Worm (Caenorhabditis elegans) whole organism, L2 larva: ENCODE measurements around the gene lido-8.
A peak's percentile ranks its signal among the peaks of the same experiment; 100 is the strongest.

ENCODE experiments used
- C34F6.9 ChIP-seq: fragments of 150-350 bp; optimal IDR thresholded peaks from 2 replicates; lab custom pipeline; 2014; ENCODE audit warnings: missing biosample characterization, missing genetic modification characterization
- F13H6.1 ChIP-seq: sonication (generic microtip); optimal IDR thresholded peaks from 2 replicates; lab custom pipeline; 2016; ENCODE audit warnings: missing genetic modification characterization, missing compliant biosample characterization
- R02D3.7 ChIP-seq: fragments of 150-350 bp; optimal IDR thresholded peaks from 2 replicates; lab custom pipeline; 2014; ENCODE audit warnings: missing biosample characterization, missing genetic modification characterization
- Y55F3AM.14 ChIP-seq: fragments of 200-800 bp; sonication (Bioruptor generic); optimal IDR thresholded peaks from 2 replicates; lab custom pipeline; 2018; ENCODE audit warnings: mild to moderate bottlenecking, missing genetic modification characterization, missing compliant biosample characterization
- ZK546.5 ChIP-seq: sonication (generic microtip); optimal IDR thresholded peaks from 2 replicates; lab custom pipeline; 2017; ENCODE audit warnings: missing biosample characterization, missing genetic modification characterization
- alr-1 ChIP-seq: fragments of 150-350 bp; optimal IDR thresholded peaks from 2 replicates; lab custom pipeline; 2014; ENCODE audit warnings: missing biosample characterization, missing genetic modification characterization
- aly-2 ChIP-seq: fragments of 150-350 bp; optimal IDR thresholded peaks from 2 replicates; lab custom pipeline; 2014; ENCODE audit warnings: missing biosample characterization, missing genetic modification characterization
- ama-1 ChIP-seq: fragments of 150-350 bp; optimal IDR thresholded peaks from 2 replicates; lab custom pipeline; 2018; ENCODE audit warnings: inconsistent platforms
- blmp-1 ChIP-seq: sonication (generic microtip); optimal IDR thresholded peaks from 2 replicates; lab custom pipeline; 2017; ENCODE audit warnings: missing genetic modification characterization, mild to moderate bottlenecking, missing compliant biosample characterization, antibody characterized with exemption, moderate library complexity; ENCODE audit not compliant: insufficient read depth
- ceh-16 ChIP-seq: fragments of 150-350 bp; optimal IDR thresholded peaks from 2 replicates; lab custom pipeline; 2014; ENCODE audit warnings: missing biosample characterization, missing genetic modification characterization
- ceh-82 ChIP-seq: fragments of 150-350 bp; optimal IDR thresholded peaks from 2 replicates; lab custom pipeline; 2014; ENCODE audit warnings: missing biosample characterization, missing genetic modification characterization
- crh-2 ChIP-seq: sonication (generic microtip); optimal IDR thresholded peaks from 2 replicates; lab custom pipeline; 2017; ENCODE audit warnings: missing biosample characterization, missing genetic modification characterization
- dmd-4 ChIP-seq: sonication (generic microtip); optimal IDR thresholded peaks from 2 replicates; lab custom pipeline; 2017; ENCODE audit warnings: missing biosample characterization, missing genetic modification characterization
- egl-27 ChIP-seq: sonication (generic microtip); optimal IDR thresholded peaks from 3 replicates; lab custom pipeline; 2017; ENCODE audit warnings: missing biosample characterization, missing genetic modification reagents, missing genetic modification characterization
- elt-3 ChIP-seq: sonication (generic microtip); optimal IDR thresholded peaks from 2 replicates; lab custom pipeline; 2017; ENCODE audit warnings: missing biosample characterization, missing genetic modification characterization
- fos-1 ChIP-seq: fragments of 150-350 bp; optimal IDR thresholded peaks from 2 replicates; lab custom pipeline; 2014; ENCODE audit warnings: missing biosample characterization, missing genetic modification characterization
- gmeb-1 ChIP-seq: fragments of 150-350 bp; optimal IDR thresholded peaks from 2 replicates; lab custom pipeline; 2014; ENCODE audit warnings: missing biosample characterization, missing genetic modification characterization
- lin-11 ChIP-seq: fragments of 150-350 bp; sonication (generic microtip); optimal IDR thresholded peaks from 2 replicates; lab custom pipeline; 2014; ENCODE audit warnings: missing biosample characterization, missing genetic modification characterization, inconsistent platforms, mixed read lengths
- lin-13 ChIP-seq: fragments of 150-350 bp; optimal IDR thresholded peaks from 2 replicates; lab custom pipeline; 2014; ENCODE audit warnings: missing biosample characterization, missing genetic modification reagents, missing genetic modification characterization
- lin-39 ChIP-seq: fragments of 150-350 bp; optimal IDR thresholded peaks from 2 replicates; lab custom pipeline; 2014; ENCODE audit warnings: missing biosample characterization, missing genetic modification reagents, missing genetic modification characterization
- lsy-2 ChIP-seq, 2 experiments: fragments of 150-350 bp in 1 of 2; sonication (generic microtip) in 1 of 2; optimal IDR thresholded peaks; 2 replicates each; lab custom pipeline; 2014 to 2017; ENCODE audit warnings: missing biosample characterization in 2 of 2, missing genetic modification characterization in 2 of 2
- mab-5 ChIP-seq: fragments of 150-350 bp; optimal IDR thresholded peaks from 2 replicates; lab custom pipeline; 2014; ENCODE audit warnings: missing biosample characterization, missing genetic modification characterization
- mbf-1 ChIP-seq: sonication (generic microtip); optimal IDR thresholded peaks from 2 replicates; lab custom pipeline; 2017; ENCODE audit warnings: missing biosample characterization, missing genetic modification characterization
- mdl-1 ChIP-seq, 2 experiments: fragments of 150-350 bp in 1 of 2; sonication (generic microtip) in 1 of 2; optimal IDR thresholded peaks; 2 replicates each; lab custom pipeline; 2017; ENCODE audit warnings: missing biosample characterization in 2 of 2, missing genetic modification characterization in 2 of 2
- nhr-10 ChIP-seq: sonication (generic microtip); optimal IDR thresholded peaks from 2 replicates; lab custom pipeline; 2017; ENCODE audit warnings: missing biosample characterization, missing genetic modification characterization
- nhr-12 ChIP-seq: fragments of 150-350 bp; optimal IDR thresholded peaks from 2 replicates; lab custom pipeline; 2014; ENCODE audit warnings: missing biosample characterization, missing genetic modification characterization
- nhr-129 ChIP-seq: fragments of 150-350 bp; optimal IDR thresholded peaks from 2 replicates; lab custom pipeline; 2014; ENCODE audit warnings: missing biosample characterization, missing genetic modification characterization
- nhr-21 ChIP-seq: fragments of 150-350 bp; optimal IDR thresholded peaks from 2 replicates; lab custom pipeline; 2014; ENCODE audit warnings: missing biosample characterization, missing genetic modification characterization
- nhr-23 ChIP-seq: fragments of 150-350 bp; optimal IDR thresholded peaks from 2 replicates; lab custom pipeline; 2014; ENCODE audit warnings: missing biosample characterization, missing genetic modification reagents, missing genetic modification characterization
- nhr-237 ChIP-seq: fragments of 150-350 bp; optimal IDR thresholded peaks from 2 replicates; lab custom pipeline; 2014; ENCODE audit warnings: missing biosample characterization, missing genetic modification characterization
- nhr-25 ChIP-seq: fragments of 150-350 bp; sonication (generic microtip); optimal IDR thresholded peaks from 3 replicates; lab custom pipeline; 2014; ENCODE audit warnings: missing biosample characterization, missing genetic modification characterization
- nhr-77 ChIP-seq: fragments of 150-350 bp; optimal IDR thresholded peaks from 2 replicates; lab custom pipeline; 2014; ENCODE audit warnings: missing biosample characterization, missing genetic modification characterization
- peb-1 ChIP-seq: fragments of 150-350 bp; optimal IDR thresholded peaks from 2 replicates; lab custom pipeline; 2014; ENCODE audit warnings: missing biosample characterization, missing genetic modification characterization
- sem-4 ChIP-seq: fragments of 150-350 bp; optimal IDR thresholded peaks from 2 replicates; lab custom pipeline; 2014; ENCODE audit warnings: missing biosample characterization, missing genetic modification reagents, missing genetic modification characterization
- skn-1 ChIP-seq: sonication (generic microtip); optimal IDR thresholded peaks from 2 replicates; lab custom pipeline; 2017; ENCODE audit warnings: missing biosample characterization, missing genetic modification characterization
- sma-3 ChIP-seq: sonication (generic microtip); optimal IDR thresholded peaks from 2 replicates; lab custom pipeline; 2016; ENCODE audit warnings: missing genetic modification reagents, missing genetic modification characterization, missing compliant biosample characterization
- sma-9 ChIP-seq, 2 experiments: fragments of 150-350 bp in 1 of 2; sonication (generic microtip) in 1 of 2; optimal IDR thresholded peaks; 2 replicates each; lab custom pipeline; 2014 to 2016; ENCODE audit warnings: missing genetic modification characterization in 2 of 2, mild to moderate bottlenecking in 1 of 2, missing biosample characterization in 1 of 2, missing compliant biosample characterization in 1 of 2, missing genetic modification reagents in 1 of 2, moderate library complexity in 1 of 2
- unc-39 ChIP-seq: fragments of 150-350 bp; optimal IDR thresholded peaks from 2 replicates; lab custom pipeline; 2014; ENCODE audit warnings: missing biosample characterization, missing genetic modification characterization
- unc-55 ChIP-seq: fragments of 150-350 bp; sonication (generic microtip); optimal IDR thresholded peaks from 3 replicates; lab custom pipeline; 2014; ENCODE audit warnings: missing biosample characterization, missing genetic modification reagents, missing genetic modification characterization
- unc-62 ChIP-seq: fragments of 150-350 bp; optimal IDR thresholded peaks from 2 replicates; lab custom pipeline; 2014; ENCODE audit warnings: missing biosample characterization, missing genetic modification reagents, missing genetic modification characterization
- zag-1 ChIP-seq: fragments of 150-350 bp; optimal IDR thresholded peaks from 2 replicates; lab custom pipeline; 2014; ENCODE audit warnings: missing biosample characterization, missing genetic modification characterization
- ztf-1 ChIP-seq: fragments of 200-800 bp; sonication (Bioruptor generic); conservative IDR thresholded peaks from 2 replicates; pipeline ENCODE4 v1.3.6; 2022; ENCODE audit warnings: missing genetic modification characterization, missing compliant biosample characterization
- ztf-11 ChIP-seq: sonication (generic microtip); optimal IDR thresholded peaks from 2 replicates; lab custom pipeline; 2017; ENCODE audit warnings: missing biosample characterization, missing genetic modification characterization
- ztf-4 ChIP-seq: fragments of 150-350 bp; optimal IDR thresholded peaks from 2 replicates; lab custom pipeline; 2014; ENCODE audit warnings: missing biosample characterization, missing genetic modification characterization

Gene lido-8

ce11 chrII:2975561-2976230 is 21.1 kb upstream of the lido-8 start:
- TF ChIP-seq unc-39 (tag; lab: Kevin White, UChicago): no peak
- no peak for TF ChIP-seq R02D3.7 (tag; lab: Kevin White, UChicago)
- TF ChIP-seq zag-1 (tag; lab: Kevin White, UChicago): no peak
- TF ChIP-seq nhr-12: no peak
- peak; percentile 69 for TF ChIP-seq fos-1 (tag; lab: Kevin White, UChicago)
- peak; percentile 68 for TF ChIP-seq crh-2 (tag; lab: Kevin White, UChicago)
- TF ChIP-seq sma-9 (GFP tag; optimal IDR thresholded peaks at IDR 0.05; lab: Kevin White, UChicago): peak; percentile 44
- no peak for TF ChIP-seq sma-9 (tag; optimal IDR thresholded peaks at IDR 0.05; lab: Kevin White, UChicago)
- TF ChIP-seq nhr-77: no peak
- TF ChIP-seq lin-39 (tag; lab: Kevin White, UChicago): no peak
- no peak for TF ChIP-seq unc-62
- TF ChIP-seq ceh-82 (tag; lab: Kevin White, UChicago): no peak
- TF ChIP-seq mab-5 (tag; lab: Kevin White, UChicago): no peak
- no peak for TF ChIP-seq F13H6.1 (tag; lab: Kevin White, UChicago)
- TF ChIP-seq sem-4 (tag; lab: Kevin White, UChicago): no peak
- no peak for TF ChIP-seq nhr-237 (tag; lab: Kevin White, UChicago)
- no peak for TF ChIP-seq nhr-10 (tag; lab: Kevin White, UChicago)
- no peak for TF ChIP-seq Y55F3AM.14 (GFP tag; lab: Kevin White, UChicago)
- no peak for TF ChIP-seq alr-1 (tag; lab: Kevin White, UChicago)
- TF ChIP-seq egl-27 (tag; lab: Kevin White, UChicago): no peak
- TF ChIP-seq blmp-1 (tag; lab: Kevin White, UChicago): no peak
- TF ChIP-seq lsy-2 (tag; optimal IDR thresholded peaks at IDR 0.05; lab: Kevin White, UChicago): peak in 1 of 2 experiments; percentile 24
- TF ChIP-seq mbf-1 (tag; lab: Kevin White, UChicago): no peak
- no peak for TF ChIP-seq ztf-1 (GFP tag; lab: Robert Waterston, UW)
- TF ChIP-seq mdl-1 (tag; optimal IDR thresholded peaks at IDR 0.05; lab: Kevin White, UChicago): peak in 1 of 2 experiments; percentile 3
- no peak for TF ChIP-seq peb-1 (tag; lab: Kevin White, UChicago)
- peak; percentile 35 for TF ChIP-seq gmeb-1 (tag; lab: Kevin White, UChicago)
- no peak for TF ChIP-seq ztf-4
- TF ChIP-seq nhr-129 (tag; lab: Kevin White, UChicago): no peak
- TF ChIP-seq sma-3 (GFP tag; lab: Kevin White, UChicago): no peak
- no peak for TF ChIP-seq elt-3 (tag; lab: Kevin White, UChicago)
- TF ChIP-seq lin-13: no peak
- no peak for TF ChIP-seq dmd-4
- no peak for TF ChIP-seq nhr-23
- no peak for TF ChIP-seq nhr-21
- TF ChIP-seq nhr-25: peak; percentile 66
- TF ChIP-seq ZK546.5 (tag; lab: Kevin White, UChicago): no peak
- no peak for TF ChIP-seq ama-1 (lab: Kevin White, UChicago)
- no peak for TF ChIP-seq skn-1 (tag; lab: Kevin White, UChicago)

DNA sequence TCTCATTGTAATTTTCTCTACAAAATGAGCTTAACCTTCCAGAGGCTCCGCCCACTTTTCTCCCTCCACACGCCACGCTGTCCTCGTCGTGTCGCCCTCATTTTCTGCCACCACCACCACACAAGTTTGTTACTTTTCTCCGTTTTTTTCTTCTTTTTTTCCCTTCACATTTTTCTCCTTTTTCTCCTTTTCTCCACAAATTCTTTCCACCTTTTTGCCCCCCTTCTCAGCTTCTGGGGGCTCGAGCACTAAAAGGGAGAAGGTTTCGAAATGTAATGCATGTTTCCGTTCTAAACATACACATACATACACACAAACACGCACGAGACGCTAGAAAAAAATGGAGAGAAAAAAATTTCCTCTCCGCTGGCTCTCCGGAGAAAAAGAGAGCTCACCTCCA is 20.2 kb upstream of the lido-8 start, which contains the start of gene nhr-88:
Gene nhr-88 (plus strand): TSS at position 43 of the 400 bp plus-strand sequence.
- TF ChIP-seq ceh-16 (tag; lab: Kevin White, UChicago) (no peak), unc-62 (no peak), aly-2 (tag; lab: Kevin White, UChicago) (no peak), gmeb-1 (tag; lab: Kevin White, UChicago) (no peak), alr-1 (tag; lab: Kevin White, UChicago) (no peak), blmp-1 (tag; lab: Kevin White, UChicago) (no peak), sma-9 (GFP tag; optimal IDR thresholded peaks at IDR 0.05; lab: Kevin White, UChicago) (peak; percentile 31), sma-9 (tag; optimal IDR thresholded peaks at IDR 0.05; lab: Kevin White, UChicago) (no peak), peb-1 (tag; lab: Kevin White, UChicago) (no peak), zag-1 (tag; lab: Kevin White, UChicago) (peak; percentile 56), ztf-4 (no peak), egl-27 (tag; lab: Kevin White, UChicago) (peak; percentile 11), lin-13 (no peak), mab-5 (tag; lab: Kevin White, UChicago) (no peak), sem-4 (tag; lab: Kevin White, UChicago) (no peak), ZK546.5 (tag; lab: Kevin White, UChicago) (no peak), lsy-2 (tag; optimal IDR thresholded peaks at IDR 0.05; lab: Kevin White, UChicago) (peak in 1 of 2 experiments; percentile 37), F13H6.1 (tag; lab: Kevin White, UChicago) (peak; percentile 11), skn-1 (tag; lab: Kevin White, UChicago) (no peak), lin-11 (tag; lab: Kevin White, UChicago) (peak; percentile 53), nhr-77 (no peak), lin-39 (tag; lab: Kevin White, UChicago) (no peak), C34F6.9 (peak; percentile 4), unc-39 (tag; lab: Kevin White, UChicago) (no peak), nhr-129 (tag; lab: Kevin White, UChicago) (peak; percentile 19), mbf-1 (tag; lab: Kevin White, UChicago) (no peak), ztf-11 (tag; lab: Kevin White, UChicago) (no peak), crh-2 (tag; lab: Kevin White, UChicago) (peak; percentile 27), ztf-1 (GFP tag; lab: Robert Waterston, UW) (no peak), mdl-1 (tag; optimal IDR thresholded peaks at IDR 0.05; lab: Kevin White, UChicago) (peak in 1 of 2 experiments; percentile 35), unc-55 (GFP tag; lab: Kevin White, UChicago) (peak; percentile 36), nhr-23 (no peak), nhr-237 (tag; lab: Kevin White, UChicago) (no peak), dmd-4 (no peak), Y55F3AM.14 (GFP tag; lab: Kevin White, UChicago) (peak; percentile 13), sma-3 (GFP tag; lab: Kevin White, UChicago) (no peak), ama-1 (lab: Kevin White, UChicago) (peak; percentile 72)
